Worm (Caenorhabditis elegans) whole organism, L4 larva: ENCODE results near the gene unc-16.

Source experiments
- F37D6.2 ChIP-seq: sonication (generic microtip); optimal IDR thresholded peaks from 2 replicates; lab custom pipeline; 2016; ENCODE audit warnings: mild to moderate bottlenecking, missing genetic modification characterization, missing compliant biosample characterization
- R02D3.7 ChIP-seq: fragments of 150-350 bp; sonication (generic microtip); optimal IDR thresholded peaks from 3 replicates; lab custom pipeline; 2014; ENCODE audit warnings: missing biosample characterization, missing genetic modification characterization
- T20F7.1 ChIP-seq: fragments of 200-800 bp; sonication (Bioruptor generic); optimal IDR thresholded peaks from 2 replicates; lab custom pipeline; 2018; ENCODE audit warnings: mild to moderate bottlenecking, missing genetic modification characterization, missing compliant biosample characterization
- T26A8.4 ChIP-seq: fragments of 200-800 bp; sonication (Bioruptor generic); IDR thresholded peaks from 2 replicates; pipeline ENCODE4 v1.3.6; 2022; ENCODE audit warnings: missing genetic modification characterization, missing compliant biosample characterization
- Y105C5A.15 ChIP-seq: fragments of 200-800 bp; sonication (Bioruptor generic); IDR thresholded peaks from 2 replicates; pipeline ENCODE4 v1.3.6; 2022; ENCODE audit warnings: missing genetic modification characterization, missing compliant biosample characterization
- ZK337.2 ChIP-seq: fragments of 200-800 bp; sonication (Bioruptor generic); IDR thresholded peaks from 2 replicates; pipeline ENCODE4 v1.3.6; 2022; ENCODE audit warnings: missing genetic modification reagents, missing genetic modification characterization, missing compliant biosample characterization
- ZK546.5 ChIP-seq, 2 experiments: sonication (generic microtip); optimal IDR thresholded peaks; 2 replicates each; lab custom pipeline; 2017; ENCODE audit warnings: missing biosample characterization in 2 of 2, missing genetic modification characterization in 2 of 2
- aly-2 ChIP-seq: sonication (generic microtip); optimal IDR thresholded peaks from 2 replicates; lab custom pipeline; 2018; ENCODE audit warnings: missing biosample characterization, missing genetic modification characterization
- ama-1 ChIP-seq: fragments of 150-350 bp; optimal IDR thresholded peaks from 2 replicates; lab custom pipeline; 2014; ENCODE audit warnings: inconsistent platforms, mixed read lengths
- arid-1 ChIP-seq: fragments of 200-800 bp; sonication (Bioruptor generic); conservative IDR thresholded peaks from 2 replicates; pipeline ENCODE4 v1.3.6; 2022; ENCODE audit warnings: missing genetic modification reagents, missing genetic modification characterization, missing compliant biosample characterization
- ces-1 ChIP-seq: fragments of 150-350 bp; sonication (generic microtip); optimal IDR thresholded peaks from 4 replicates; lab custom pipeline; 2014; ENCODE audit warnings: missing biosample characterization, missing genetic modification reagents, missing genetic modification characterization
- daf-8 ChIP-seq: fragments of 200-800 bp; sonication (Bioruptor generic); IDR thresholded peaks from 2 replicates; pipeline ENCODE4 v1.3.6; 2022; ENCODE audit warnings: missing genetic modification characterization, missing compliant biosample characterization
- dmd-8 ChIP-seq: fragments of 200-800 bp; sonication (Bioruptor generic); IDR thresholded peaks from 2 replicates; pipeline ENCODE4 v1.3.6; 2022; ENCODE audit warnings: missing genetic modification characterization, missing compliant biosample characterization
- dpl-1 ChIP-seq: fragments of 150-350 bp; optimal IDR thresholded peaks from 2 replicates; lab custom pipeline; 2014; ENCODE audit warnings: missing biosample characterization, missing genetic modification reagents, missing genetic modification characterization
- dve-1 ChIP-seq: sonication (generic microtip); optimal IDR thresholded peaks from 2 replicates; lab custom pipeline; 2017; ENCODE audit warnings: antibody characterized with exemption, mild to moderate bottlenecking, missing genetic modification characterization, missing compliant biosample characterization; ENCODE audit not compliant: insufficient read depth
- egl-43 ChIP-seq: fragments of 200-800 bp; sonication (Bioruptor generic); IDR thresholded peaks from 2 replicates; pipeline ENCODE4 v1.3.6; 2022; ENCODE audit warnings: missing genetic modification reagents, missing genetic modification characterization, missing compliant biosample characterization
- fkh-10 ChIP-seq: fragments of 150-350 bp; optimal IDR thresholded peaks from 2 replicates; lab custom pipeline; 2014; ENCODE audit warnings: missing biosample characterization, missing genetic modification reagents, missing genetic modification characterization
- fos-1 ChIP-seq: fragments of 150-350 bp; optimal IDR thresholded peaks from 2 replicates; lab custom pipeline; 2014; ENCODE audit warnings: missing biosample characterization, missing genetic modification characterization
- hlh-30 ChIP-seq: sonication (generic microtip); optimal IDR thresholded peaks from 2 replicates; lab custom pipeline; 2017; ENCODE audit warnings: antibody characterized with exemption, mild to moderate bottlenecking, missing genetic modification characterization, missing compliant biosample characterization; ENCODE audit not compliant: insufficient read depth
- hmg-1.1 ChIP-seq: fragments of 200-800 bp; sonication (Bioruptor generic); IDR thresholded peaks from 2 replicates; pipeline ENCODE4 v1.3.6; 2022; ENCODE audit warnings: missing genetic modification reagents, missing genetic modification characterization, missing compliant biosample characterization
- jun-1 ChIP-seq: fragments of 150-350 bp; optimal IDR thresholded peaks from 2 replicates; lab custom pipeline; 2014; ENCODE audit warnings: missing biosample characterization, missing genetic modification reagents, missing genetic modification characterization
- lin-38 ChIP-seq: fragments of 200-800 bp; sonication (Bioruptor generic); IDR thresholded peaks from 2 replicates; pipeline ENCODE4 v1.3.6; 2022; ENCODE audit warnings: missing genetic modification reagents, missing genetic modification characterization, missing compliant biosample characterization
- lsy-2 ChIP-seq, 2 experiments: fragments of 150-350 bp in 1 of 2; sonication (generic microtip) in 1 of 2; optimal IDR thresholded peaks; 2 replicates each; lab custom pipeline; 2014 to 2017; ENCODE audit warnings: missing biosample characterization in 2 of 2, missing genetic modification characterization in 2 of 2
- madf-9 ChIP-seq: fragments of 200-800 bp; sonication (Bioruptor generic); conservative IDR thresholded peaks from 2 replicates; pipeline ENCODE4 v1.3.6; 2022; ENCODE audit warnings: missing genetic modification reagents, missing genetic modification characterization, missing compliant biosample characterization
- mdl-1 ChIP-seq, 2 experiments: fragments of 150-350 bp in 1 of 2; sonication (generic microtip) in 1 of 2; optimal IDR thresholded peaks; 2 replicates each; lab custom pipeline; 2014 to 2017; ENCODE audit warnings: missing biosample characterization in 2 of 2, missing genetic modification characterization in 2 of 2
- mdt-29 ChIP-seq: fragments of 200-800 bp; sonication (Bioruptor generic); IDR thresholded peaks from 2 replicates; pipeline ENCODE4 v1.3.6; 2022; ENCODE audit warnings: missing genetic modification reagents, missing genetic modification characterization, missing compliant biosample characterization
- mep-1 ChIP-seq: fragments of 150-350 bp; sonication (generic microtip); optimal IDR thresholded peaks from 3 replicates; lab custom pipeline; 2014; ENCODE audit warnings: missing biosample characterization, missing genetic modification characterization
- nhr-10 ChIP-seq: fragments of 150-350 bp; optimal IDR thresholded peaks from 2 replicates; lab custom pipeline; 2014; ENCODE audit warnings: missing biosample characterization, missing genetic modification characterization
- nhr-102 ChIP-seq: sonication (generic microtip); optimal IDR thresholded peaks from 2 replicates; lab custom pipeline; 2016; ENCODE audit warnings: mild to moderate bottlenecking, missing genetic modification characterization, moderate library complexity, missing compliant biosample characterization
- nhr-25 ChIP-seq: sonication (generic microtip); optimal IDR thresholded peaks from 2 replicates; lab custom pipeline; 2017; ENCODE audit warnings: missing genetic modification characterization, mild to moderate bottlenecking, missing compliant biosample characterization, antibody characterized with exemption, moderate library complexity, borderline replicate concordance; ENCODE audit not compliant: insufficient read depth
- nhr-28 ChIP-seq: fragments of 150-350 bp; optimal IDR thresholded peaks from 2 replicates; lab custom pipeline; 2014; ENCODE audit warnings: missing biosample characterization, missing genetic modification characterization
- nhr-42 ChIP-seq: fragments of 200-800 bp; sonication (Bioruptor generic); IDR thresholded peaks from 2 replicates; pipeline ENCODE4 v1.3.6; 2022; ENCODE audit warnings: missing genetic modification characterization, missing compliant biosample characterization
- nhr-6 ChIP-seq: fragments of 150-350 bp; optimal IDR thresholded peaks from 2 replicates; lab custom pipeline; 2014; ENCODE audit warnings: missing biosample characterization, missing genetic modification characterization
- nhr-77 ChIP-seq: fragments of 150-350 bp; optimal IDR thresholded peaks from 2 replicates; lab custom pipeline; 2014; ENCODE audit warnings: missing biosample characterization, missing genetic modification characterization
- pqm-1 ChIP-seq: sonication (generic microtip); optimal IDR thresholded peaks from 2 replicates; lab custom pipeline; 2017; ENCODE audit warnings: missing biosample characterization, missing genetic modification characterization
- rbr-2 ChIP-seq: sonication (generic microtip); optimal IDR thresholded peaks from 2 replicates; lab custom pipeline; 2016; ENCODE audit warnings: missing genotype, missing genetic modification characterization, missing compliant biosample characterization
- set-16 ChIP-seq: fragments of 200-800 bp; sonication (Bioruptor generic); IDR thresholded peaks from 2 replicates; pipeline ENCODE4 v1.3.6; 2022; ENCODE audit warnings: missing genetic modification reagents, missing genetic modification characterization, missing compliant biosample characterization
- snpc-1.2 ChIP-seq: fragments of 200-800 bp; sonication (Bioruptor generic); IDR thresholded peaks from 2 replicates; pipeline ENCODE4 v1.3.6; 2022; ENCODE audit warnings: missing genetic modification reagents, missing genetic modification characterization, missing compliant biosample characterization
- snpc-4 ChIP-seq: fragments of 150-350 bp; optimal IDR thresholded peaks from 2 replicates; lab custom pipeline; 2014; ENCODE audit warnings: missing biosample characterization, missing genetic modification characterization
- spr-3 ChIP-seq: fragments of 200-800 bp; sonication (Bioruptor generic); optimal IDR thresholded peaks from 2 replicates; lab custom pipeline; 2018; ENCODE audit warnings: mild to moderate bottlenecking, missing genetic modification characterization, missing compliant biosample characterization
- tag-97 ChIP-seq: fragments of 200-800 bp; sonication (Bioruptor generic); IDR thresholded peaks from 2 replicates; pipeline ENCODE4 v1.3.6; 2022; ENCODE audit warnings: missing genetic modification characterization, missing compliant biosample characterization
- tra-1 ChIP-seq: fragments of 200-800 bp; sonication (Bioruptor generic); IDR thresholded peaks from 2 replicates; pipeline ENCODE4 v1.3.6; 2022; ENCODE audit warnings: missing genetic modification reagents, missing genetic modification characterization, missing compliant biosample characterization
- unc-39 ChIP-seq: sonication (generic microtip); optimal IDR thresholded peaks from 2 replicates; lab custom pipeline; 2017; ENCODE audit warnings: missing biosample characterization, missing genetic modification characterization
- vab-7 ChIP-seq: fragments of 200-800 bp; sonication (Bioruptor generic); IDR thresholded peaks from 2 replicates; pipeline ENCODE4 v1.3.6; 2022; ENCODE audit warnings: missing genetic modification reagents, missing genetic modification characterization, missing compliant biosample characterization
- zag-1 ChIP-seq: fragments of 150-350 bp; optimal IDR thresholded peaks from 2 replicates; lab custom pipeline; 2014; ENCODE audit warnings: missing biosample characterization, missing genetic modification characterization
- zfp-3 ChIP-seq: fragments of 200-800 bp; sonication (Bioruptor generic); conservative IDR thresholded peaks from 2 replicates; pipeline ENCODE4 v1.3.6; 2022; ENCODE audit warnings: missing genetic modification reagents, missing genetic modification characterization, missing compliant biosample characterization
- zip-11 ChIP-seq: fragments of 200-800 bp; sonication (Bioruptor generic); IDR thresholded peaks from 2 replicates; pipeline ENCODE4 v1.3.6; 2022; ENCODE audit warnings: missing genetic modification characterization, missing compliant biosample characterization
- zip-2 ChIP-seq: fragments of 150-350 bp; optimal IDR thresholded peaks from 2 replicates; lab custom pipeline; 2014; ENCODE audit warnings: missing biosample characterization, missing genetic modification characterization
- ztf-11 ChIP-seq: fragments of 150-350 bp; optimal IDR thresholded peaks from 2 replicates; lab custom pipeline; 2014; ENCODE audit warnings: missing biosample characterization, missing genetic modification characterization

Gene unc-16

DNA sequence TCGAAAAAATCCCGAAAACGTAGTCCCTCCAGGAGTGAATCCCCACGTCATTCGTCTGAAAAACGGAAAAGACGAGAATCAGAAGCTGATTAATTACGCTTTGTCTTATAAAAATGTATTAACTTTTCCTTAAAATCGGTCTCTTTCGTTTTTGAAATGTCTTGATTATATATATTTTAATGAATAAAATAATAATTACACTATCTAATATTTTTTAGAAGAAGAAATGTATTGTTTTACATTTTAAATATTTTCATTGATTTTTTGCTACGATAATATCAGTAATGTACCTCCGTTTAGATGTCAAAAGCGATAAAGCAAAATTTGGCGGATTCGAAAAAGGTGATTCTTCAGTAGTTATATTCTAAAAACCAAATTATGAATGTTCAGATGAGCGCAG lies 20.8 kb upstream of the unc-16 start, which contains the start of gene trpp-3:
trpp-3 (plus strand) TSS at position 301 of the 400 bp plus-strand sequence.
- TF ChIP-seq nhr-10 (tag; lab: Kevin White, UChicago) (no peak), madf-9 (GFP tag; lab: Robert Waterston, UW) (no peak), zag-1 (tag; lab: Kevin White, UChicago) (no peak)

DNA sequence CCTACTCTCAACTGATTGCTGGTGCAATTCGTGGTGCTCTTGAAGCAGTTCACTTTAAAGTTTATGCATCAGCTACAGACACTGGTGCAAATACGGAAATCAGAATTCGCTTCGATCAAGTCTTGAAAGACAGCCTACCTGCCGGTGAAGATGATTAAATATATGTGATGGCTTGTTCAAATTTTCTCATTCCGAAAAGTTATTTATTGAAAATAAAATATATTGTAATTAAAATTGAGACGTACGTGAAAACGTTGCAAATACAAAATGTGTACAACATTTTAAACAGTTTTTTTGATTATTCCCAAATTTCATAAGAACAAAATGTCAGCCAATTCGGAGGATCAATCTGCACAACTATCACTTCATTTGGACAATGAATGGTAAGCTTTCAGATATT lies 19.2 kb upstream of the unc-16 start, which contains the start of gene ZK1098.6:
ZK1098.6 (plus strand) TSS at position 301 of the 400 bp plus-strand sequence.
- TF ChIP-seq fkh-10 (no peak), hmg-1.1 (GFP tag; lab: Robert Waterston, UW) (no peak), zip-11 (GFP tag; lab: Robert Waterston, UW) (no peak), nhr-77 (tag; lab: Kevin White, UChicago) (no peak), snpc-4 (tag; lab: Kevin White, UChicago) (no peak)
- TF ChIP-seq, all 104 proteins: peak for 0

DNA sequence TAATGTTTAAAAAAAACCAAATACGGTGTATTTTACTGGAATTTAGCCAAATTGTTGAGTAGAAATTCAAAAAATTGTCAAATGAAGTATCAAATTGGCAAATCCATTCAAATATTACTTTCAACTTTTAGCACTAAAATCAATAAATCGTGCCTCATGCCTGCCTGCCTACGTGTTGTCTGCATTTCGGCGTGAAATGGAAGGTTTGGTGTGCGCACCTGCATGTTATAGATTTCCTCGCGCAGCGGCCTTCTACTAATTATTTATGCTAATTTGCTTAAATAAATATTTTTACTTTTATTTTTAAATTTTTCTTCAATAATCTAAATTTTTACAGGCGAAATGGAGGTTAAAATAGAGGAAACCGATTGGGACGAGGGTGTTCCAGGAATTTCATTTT lies 17.2 kb upstream of the unc-16 start, which contains the start of gene ZK1098.2:
ZK1098.2 (plus strand) TSS at position 336 of the 400 bp plus-strand sequence.
- no peak for TF ChIP-seq vab-7 (GFP tag; lab: Robert Waterston, UW)
- no peak for TF ChIP-seq spr-3 (GFP tag; lab: Kevin White, UChicago)
- peak; percentile 18 for TF ChIP-seq dve-1 (tag; lab: Kevin White, UChicago)
- no peak for TF ChIP-seq nhr-6 (tag; lab: Kevin White, UChicago)
- TF ChIP-seq dmd-8 (GFP tag; lab: Robert Waterston, UW) = no peak
- TF ChIP-seq nhr-42 = no peak
- TF ChIP-seq ZK337.2 (GFP tag; lab: Robert Waterston, UW) = no peak
- no peak for TF ChIP-seq tag-97 (GFP tag; lab: Robert Waterston, UW)
- TF ChIP-seq snpc-4 (tag; lab: Kevin White, UChicago) = no peak
- no peak for TF ChIP-seq aly-2 (tag; lab: Kevin White, UChicago)
- no peak for TF ChIP-seq pqm-1 (tag; lab: Kevin White, UChicago)
- TF ChIP-seq ZK546.5 (tag; optimal IDR thresholded peaks at IDR 0.05; lab: Kevin White, UChicago) = no peak
- TF ChIP-seq unc-39 (tag; lab: Kevin White, UChicago) = no peak
- no peak for TF ChIP-seq F37D6.2
- TF ChIP-seq nhr-10 (tag; lab: Kevin White, UChicago) = no peak
- TF ChIP-seq ztf-11 (tag; lab: Kevin White, UChicago) = no peak
- TF ChIP-seq zip-2 = no peak
- no peak for TF ChIP-seq T26A8.4
- no peak for TF ChIP-seq nhr-102 (tag; lab: Kevin White, UChicago)
- TF ChIP-seq mdl-1 (tag; optimal IDR thresholded peaks at IDR 0.05; lab: Kevin White, UChicago) = no peak
- TF ChIP-seq jun-1 (tag; lab: Kevin White, UChicago) = no peak
- no peak for TF ChIP-seq nhr-28 (tag; lab: Kevin White, UChicago)
- no peak for TF ChIP-seq rbr-2 (tag; lab: Kevin White, UChicago)
- TF ChIP-seq hlh-30 (tag; lab: Kevin White, UChicago) = peak; percentile 68
- TF ChIP-seq dpl-1 (GFP tag; lab: Kevin White, UChicago) = peak; percentile 37
- TF ChIP-seq R02D3.7 (tag; lab: Kevin White, UChicago) = no peak
- no peak for TF ChIP-seq snpc-1.2 (GFP tag; lab: Robert Waterston, UW)
- TF ChIP-seq nhr-25 (tag; lab: Kevin White, UChicago) = no peak
- no peak for TF ChIP-seq tra-1 (GFP tag; lab: Robert Waterston, UW)
- peak in 1 of 2 experiments; percentile 62 for TF ChIP-seq lsy-2 (tag; optimal IDR thresholded peaks at IDR 0.05; lab: Kevin White, UChicago)
- TF ChIP-seq mep-1 = peak; percentile 11
- TF ChIP-seq T20F7.1 (GFP tag; lab: Kevin White, UChicago) = no peak
- TF ChIP-seq lin-38 (GFP tag; lab: Robert Waterston, UW) = peak; percentile 51
- TF ChIP-seq fos-1 = no peak
- no peak for TF ChIP-seq zfp-3
- TF ChIP-seq Y105C5A.15 (GFP tag; lab: Robert Waterston, UW) = no peak
- no peak for TF ChIP-seq mdt-29 (GFP tag; lab: Robert Waterston, UW)
- TF ChIP-seq arid-1 (GFP tag; lab: Robert Waterston, UW) = no peak
- TF ChIP-seq ama-1 = no peak
- no peak for TF ChIP-seq daf-8 (GFP tag; lab: Robert Waterston, UW)
- no peak for TF ChIP-seq set-16 (GFP tag; lab: Robert Waterston, UW)
- TF ChIP-seq egl-43 (GFP tag; lab: Robert Waterston, UW) = no peak
- no peak for TF ChIP-seq ces-1
- TF ChIP-seq zip-11 (GFP tag; lab: Robert Waterston, UW) = no peak
